Worm (Caenorhabditis elegans) whole organism, L1 larva: ENCODE results near the gene lin-39.

ENCODE experiments used
- C16A3.4 ChIP-seq: fragments of 150-350 bp; optimal IDR thresholded peaks from 2 replicates; lab custom pipeline; 2014; ENCODE audit warnings: missing biosample characterization, missing genetic modification characterization
- C34B4.2 ChIP-seq: sonication (generic microtip); optimal IDR thresholded peaks from 2 replicates; lab custom pipeline; 2017; ENCODE audit warnings: mild to moderate bottlenecking, missing genetic modification characterization, missing compliant biosample characterization
- F16B12.6 ChIP-seq: fragments of 150-350 bp; optimal IDR thresholded peaks from 2 replicates; lab custom pipeline; 2014; ENCODE audit warnings: missing biosample characterization, missing genetic modification characterization
- Y116A8C.19 ChIP-seq: sonication (generic microtip); optimal IDR thresholded peaks from 2 replicates; lab custom pipeline; 2016; ENCODE audit warnings: missing compliant biosample characterization, missing genetic modification characterization, borderline replicate concordance
- aly-2 ChIP-seq: fragments of 150-350 bp; optimal IDR thresholded peaks from 2 replicates; lab custom pipeline; 2014; ENCODE audit warnings: missing biosample characterization, missing genetic modification characterization
- ama-1 ChIP-seq: fragments of 150-350 bp; optimal IDR thresholded peaks from 2 replicates; lab custom pipeline; 2014
- blmp-1 ChIP-seq: fragments of 150-350 bp; optimal IDR thresholded peaks from 2 replicates; lab custom pipeline; 2014; ENCODE audit warnings: missing biosample characterization, missing genetic modification characterization
- dpl-1 ChIP-seq, 3 experiments: fragments of 150-350 bp in 2 of 3; sonication (generic microtip) in 1 of 3; optimal IDR thresholded peaks; 2 replicates each; lab custom pipeline; 2014 to 2017; ENCODE audit warnings: missing biosample characterization in 3 of 3, missing genetic modification characterization in 3 of 3, missing genetic modification reagents in 3 of 3
- efl-1 ChIP-seq, 4 experiments: fragments of 150-350 bp; optimal IDR thresholded peaks in 3 of 4; peaks in 1 of 4; 1 replicate in 1 of 4; 2 replicates in 3 of 4; lab custom pipeline; 2014; ENCODE audit warnings: missing biosample characterization in 2 of 4, missing genetic modification characterization in 2 of 4, missing genetic modification reagents in 2 of 4
- elt-2 ChIP-seq: sonication (generic microtip); optimal IDR thresholded peaks from 2 replicates; lab custom pipeline; 2016; ENCODE audit warnings: missing genetic modification characterization, mild to moderate bottlenecking, inconsistent platforms, missing compliant biosample characterization, missing genetic modification reagents
- elt-3 ChIP-seq, 6 experiments: fragments of 150-350 bp in 1 of 6; sonication (generic microtip); optimal IDR thresholded peaks; 2 replicates each; lab custom pipeline; 2017 to 2018; ENCODE audit warnings: missing biosample characterization in 6 of 6, missing genetic modification characterization in 6 of 6, inconsistent platforms in 1 of 6
- ets-5 ChIP-seq: fragments of 200-800 bp; sonication (Bioruptor generic); IDR thresholded peaks from 2 replicates; pipeline ENCODE4 v1.3.6; 2022; ENCODE audit warnings: missing genetic modification characterization, missing compliant biosample characterization
- fkh-4 ChIP-seq: sonication (generic microtip); optimal IDR thresholded peaks from 2 replicates; lab custom pipeline; 2016; ENCODE audit warnings: missing compliant biosample characterization, missing genetic modification characterization, borderline replicate concordance
- irx-1 ChIP-seq: sonication (generic microtip); optimal IDR thresholded peaks from 2 replicates; lab custom pipeline; 2016; ENCODE audit warnings: missing genetic modification characterization, missing compliant biosample characterization
- lin-14 ChIP-seq: fragments of 200-800 bp; sonication (Bioruptor generic); optimal IDR thresholded peaks from 2 replicates; lab custom pipeline; 2018; ENCODE audit warnings: mild to moderate bottlenecking, missing genetic modification characterization, moderate library complexity, missing compliant biosample characterization
- lin-15B ChIP-seq: fragments of 150-350 bp; sonication (generic microtip); optimal IDR thresholded peaks from 3 replicates; lab custom pipeline; 2014; ENCODE audit warnings: missing biosample characterization, missing genetic modification characterization
- lin-35 ChIP-seq, 2 experiments: fragments of 150-350 bp; optimal IDR thresholded peaks; 2 replicates each; lab custom pipeline; 2014; ENCODE audit warnings: missing biosample characterization in 2 of 2, missing genetic modification characterization in 2 of 2, missing genetic modification reagents in 2 of 2
- lin-39 ChIP-seq: fragments of 150-350 bp; optimal IDR thresholded peaks from 2 replicates; lab custom pipeline; 2014; ENCODE audit warnings: missing biosample characterization, missing genetic modification reagents, missing genetic modification characterization
- lsy-2 ChIP-seq, 2 experiments: fragments of 150-350 bp; optimal IDR thresholded peaks; 2 replicates each; lab custom pipeline; 2014; ENCODE audit warnings: missing biosample characterization in 2 of 2, missing genetic modification characterization in 2 of 2
- mab-9 ChIP-seq: fragments of 200-800 bp; sonication (Bioruptor generic); IDR thresholded peaks from 2 replicates; pipeline ENCODE4 v1.3.6; 2022; ENCODE audit warnings: missing genetic modification reagents, missing genetic modification characterization, missing compliant biosample characterization
- mef-2 ChIP-seq: fragments of 150-350 bp; optimal IDR thresholded peaks from 2 replicates; lab custom pipeline; 2014; ENCODE audit warnings: missing biosample characterization, missing genetic modification characterization
- mep-1 ChIP-seq: fragments of 150-350 bp; optimal IDR thresholded peaks from 2 replicates; lab custom pipeline; 2014; ENCODE audit warnings: missing biosample characterization, missing genetic modification characterization
- nhr-11 ChIP-seq: fragments of 150-350 bp; optimal IDR thresholded peaks from 2 replicates; lab custom pipeline; 2014; ENCODE audit warnings: missing biosample characterization, missing genetic modification characterization
- nhr-12 ChIP-seq: sonication (generic microtip); optimal IDR thresholded peaks from 2 replicates; lab custom pipeline; 2017; ENCODE audit warnings: missing biosample characterization, missing genetic modification characterization
- nhr-20 ChIP-seq: sonication (generic microtip); optimal IDR thresholded peaks from 2 replicates; lab custom pipeline; 2016; ENCODE audit warnings: mild to moderate bottlenecking, missing genetic modification characterization, missing compliant biosample characterization
- nhr-237 ChIP-seq: fragments of 150-350 bp; optimal IDR thresholded peaks from 2 replicates; lab custom pipeline; 2014; ENCODE audit warnings: missing biosample characterization, missing genetic modification characterization
- nhr-47 ChIP-seq: sonication (generic microtip); optimal IDR thresholded peaks from 2 replicates; lab custom pipeline; 2016; ENCODE audit warnings: mild to moderate bottlenecking, missing genetic modification characterization, moderate library complexity, missing compliant biosample characterization
- nhr-71 ChIP-seq: sonication (generic microtip); optimal IDR thresholded peaks from 2 replicates; lab custom pipeline; 2016; ENCODE audit warnings: mild to moderate bottlenecking, missing genetic modification characterization, moderate library complexity, missing compliant biosample characterization
- nhr-77 ChIP-seq: fragments of 150-350 bp; optimal IDR thresholded peaks from 2 replicates; lab custom pipeline; 2014; ENCODE audit warnings: missing biosample characterization, missing genetic modification characterization
- nhr-84 ChIP-seq: sonication (generic microtip); optimal IDR thresholded peaks from 2 replicates; lab custom pipeline; 2017; ENCODE audit warnings: missing biosample characterization, missing genetic modification characterization
- nhr-85 ChIP-seq: sonication (generic microtip); peaks from one replicate; lab custom pipeline; 2016; ENCODE audit warnings: missing genetic modification characterization, inconsistent platforms, missing compliant biosample characterization
- nhr-90 ChIP-seq: sonication (generic microtip); optimal IDR thresholded peaks from 2 replicates; lab custom pipeline; 2016; ENCODE audit warnings: mild to moderate bottlenecking, missing genetic modification characterization, missing compliant biosample characterization; ENCODE audit not compliant: poor library complexity
- pag-3 ChIP-seq: sonication (generic microtip); optimal IDR thresholded peaks from 2 replicates; lab custom pipeline; 2017; ENCODE audit warnings: missing genetic modification characterization, mild to moderate bottlenecking, missing compliant biosample characterization, antibody characterized with exemption, borderline replicate concordance; ENCODE audit not compliant: insufficient read depth
- pax-3 ChIP-seq: fragments of 200-800 bp; sonication (Bioruptor generic); optimal IDR thresholded peaks from 2 replicates; lab custom pipeline; 2018; ENCODE audit warnings: mild to moderate bottlenecking, missing genetic modification characterization, moderate library complexity, missing compliant biosample characterization
- snpc-4 ChIP-seq: fragments of 150-350 bp; optimal IDR thresholded peaks from 2 replicates; lab custom pipeline; 2014; ENCODE audit warnings: missing biosample characterization, missing genetic modification characterization
- snu-23 ChIP-seq: sonication (generic microtip); optimal IDR thresholded peaks from 2 replicates; lab custom pipeline; 2016; ENCODE audit warnings: missing genetic modification characterization, missing compliant biosample characterization
- sup-37 ChIP-seq: fragments of 200-800 bp; sonication (Bioruptor generic); optimal IDR thresholded peaks from 2 replicates; lab custom pipeline; 2018; ENCODE audit warnings: mild to moderate bottlenecking, missing genetic modification characterization, missing compliant biosample characterization
- swsn-7 ChIP-seq: sonication (generic microtip); optimal IDR thresholded peaks from 2 replicates; lab custom pipeline; 2016; ENCODE audit warnings: missing genetic modification characterization, missing compliant biosample characterization
- tbx-2 ChIP-seq: sonication (generic microtip); optimal IDR thresholded peaks from 2 replicates; lab custom pipeline; 2016; ENCODE audit warnings: missing genetic modification characterization, missing compliant biosample characterization
- tlp-1 ChIP-seq: fragments of 150-350 bp; optimal IDR thresholded peaks from 2 replicates; lab custom pipeline; 2014; ENCODE audit warnings: missing biosample characterization, missing genetic modification characterization
- unc-130 ChIP-seq: fragments of 150-350 bp; optimal IDR thresholded peaks from 2 replicates; lab custom pipeline; 2017; ENCODE audit warnings: missing biosample characterization, missing genetic modification characterization, inconsistent platforms
- unc-62 ChIP-seq: fragments of 150-350 bp; optimal IDR thresholded peaks from 2 replicates; lab custom pipeline; 2014; ENCODE audit warnings: missing biosample characterization, missing genetic modification reagents, missing genetic modification characterization
- unc-86 ChIP-seq: sonication (generic microtip); optimal IDR thresholded peaks from 2 replicates; lab custom pipeline; 2016; ENCODE audit warnings: missing genetic modification characterization, missing compliant biosample characterization
- xbp-1 ChIP-seq: sonication (generic microtip); optimal IDR thresholded peaks from 2 replicates; lab custom pipeline; 2016; ENCODE audit warnings: missing genetic modification characterization, missing compliant biosample characterization
- zip-4 ChIP-seq: fragments of 200-800 bp; sonication (Bioruptor generic); optimal IDR thresholded peaks from 2 replicates; lab custom pipeline; 2018; ENCODE audit warnings: mild to moderate bottlenecking, missing genetic modification characterization, moderate library complexity, missing compliant biosample characterization
- ztf-11 ChIP-seq, 2 experiments: sonication (generic microtip); optimal IDR thresholded peaks; 2 replicates each; lab custom pipeline; 2016 to 2017; ENCODE audit warnings: missing genetic modification characterization in 2 of 2, missing biosample characterization in 1 of 2, missing compliant biosample characterization in 1 of 2

The lin-39 gene

ce11 chrIII:7488303-7488702 lies 48.1 kb downstream of the lin-39 start:
- TF ChIP-seq ama-1: no peak
- TF ChIP-seq Y116A8C.19 (tag; lab: Kevin White, UChicago): no peak
- peak; percentile 78 for TF ChIP-seq nhr-20 (tag; lab: Kevin White, UChicago)
- peak; percentile 5 for TF ChIP-seq xbp-1 (tag; lab: Kevin White, UChicago)
- TF ChIP-seq nhr-90 (tag; lab: Kevin White, UChicago): peak; percentile 63
- peak; percentile 76 for TF ChIP-seq snu-23 (GFP tag; lab: Kevin White, UChicago)
- TF ChIP-seq lin-35 (GFP tag; optimal IDR thresholded peaks at IDR 0.05; lab: Kevin White, UChicago): peak in 1 of 2 experiments; percentile 12
- no peak for TF ChIP-seq lin-15B (tag; lab: Kevin White, UChicago)
- TF ChIP-seq C16A3.4 (tag; lab: Kevin White, UChicago): peak; percentile 36
- TF ChIP-seq tbx-2 (tag; lab: Kevin White, UChicago): peak; percentile 37
- peak; percentile 22 for TF ChIP-seq nhr-47 (tag; lab: Kevin White, UChicago)
- TF ChIP-seq unc-86 (tag; lab: Kevin White, UChicago): no peak
- TF ChIP-seq nhr-85 (tag; lab: Kevin White, UChicago): peak; percentile 96
- TF ChIP-seq mef-2 (tag; lab: Kevin White, UChicago): no peak
- no peak for TF ChIP-seq nhr-12
- TF ChIP-seq dpl-1 (GFP tag; optimal IDR thresholded peaks at IDR 0.05; lab: Kevin White, UChicago): peak in 2 of 3 experiments; percentile 9 to 16
- peak; percentile 99 for TF ChIP-seq pag-3
- TF ChIP-seq unc-130: peak; percentile 32
- TF ChIP-seq nhr-77: peak; percentile 15
- peak; percentile 59 for TF ChIP-seq mep-1
- TF ChIP-seq mab-9 (GFP tag; lab: Robert Waterston, UW): no peak
- TF ChIP-seq zip-4 (GFP tag; lab: Kevin White, UChicago): no peak
- TF ChIP-seq blmp-1: peak; percentile 91
- peak in 1 of 2 experiments; percentile 3 for TF ChIP-seq efl-1 (optimal IDR thresholded peaks at IDR 0.05; lab: Kevin White, UChicago)
- TF ChIP-seq efl-1 (GFP tag; optimal IDR thresholded peaks at IDR 0.05 in 1 of 2; lab: Kevin White, UChicago): peak in 1 of 2 experiments; percentile 6
- no peak for TF ChIP-seq irx-1
- peak; percentile 73 for TF ChIP-seq nhr-71
- TF ChIP-seq lsy-2 (tag; optimal IDR thresholded peaks at IDR 0.05; lab: Kevin White, UChicago): peak; percentile 22 to 47
- TF ChIP-seq elt-3 (tag; optimal IDR thresholded peaks at IDR 0.05; lab: Kevin White, UChicago): peak; percentile 55 to 95 (median 86)
- peak; percentile 94 for TF ChIP-seq lin-14 (GFP tag; lab: Kevin White, UChicago)
- no peak for TF ChIP-seq unc-62 (GFP tag; lab: Kevin White, UChicago)
- no peak for TF ChIP-seq snpc-4

ce11 chrIII:7484765-7485164 lies 51.7 kb downstream of the lin-39 start:
- no peak for TF ChIP-seq F16B12.6 (tag; lab: Kevin White, UChicago)
- no peak for TF ChIP-seq pax-3 (tag; lab: Kevin White, UChicago)
- no peak for TF ChIP-seq efl-1 (optimal IDR thresholded peaks at IDR 0.05; lab: Kevin White, UChicago)
- TF ChIP-seq efl-1 (GFP tag; optimal IDR thresholded peaks at IDR 0.05 in 1 of 2; lab: Kevin White, UChicago): no peak
- TF ChIP-seq ets-5 (GFP tag; lab: Robert Waterston, UW): no peak
- TF ChIP-seq nhr-11 (tag; lab: Kevin White, UChicago): no peak
- TF ChIP-seq xbp-1 (tag; lab: Kevin White, UChicago): no peak
- TF ChIP-seq nhr-71: no peak
- no peak for TF ChIP-seq C34B4.2 (tag; lab: Kevin White, UChicago)
- no peak for TF ChIP-seq pag-3
- no peak for TF ChIP-seq blmp-1
- no peak for TF ChIP-seq nhr-20 (tag; lab: Kevin White, UChicago)
- TF ChIP-seq, all 84 proteins: peak for 0

- no peak for TF ChIP-seq snu-23 (GFP tag; lab: Kevin White, UChicago)
- TF ChIP-seq nhr-84 (tag; lab: Kevin White, UChicago): no peak
- peak; percentile 89 for TF ChIP-seq elt-2
- no peak for TF ChIP-seq swsn-7 (tag; lab: Kevin White, UChicago)
- TF ChIP-seq nhr-12: no peak
- TF ChIP-seq lin-35 (GFP tag; optimal IDR thresholded peaks at IDR 0.05; lab: Kevin White, UChicago): peak in 1 of 2 experiments; percentile 4
- peak; percentile 5 for TF ChIP-seq lin-14 (GFP tag; lab: Kevin White, UChicago)
- TF ChIP-seq blmp-1: peak; percentile 39
- TF ChIP-seq irx-1: no peak
- no peak for TF ChIP-seq sup-37 (GFP tag; lab: Kevin White, UChicago)
- TF ChIP-seq aly-2 (tag; lab: Kevin White, UChicago): no peak
- TF ChIP-seq lin-39 (tag; lab: Kevin White, UChicago): no peak
- TF ChIP-seq ztf-11 (tag; optimal IDR thresholded peaks at IDR 0.05; lab: Kevin White, UChicago): no peak
- no peak for TF ChIP-seq nhr-237 (tag; lab: Kevin White, UChicago)
- TF ChIP-seq tlp-1 (tag; lab: Kevin White, UChicago): peak; percentile 53
- TF ChIP-seq fkh-4 (tag; lab: Kevin White, UChicago): no peak
These were observed 57.5 kb downstream of the lin-39 start for ce11 chrIII:7478932-7479331.
